Worm (Caenorhabditis elegans) whole organism, L3 larva: ENCODE data around the gene Y37E11AL.2.

ENCODE experiments used
- R02D3.7 ChIP-seq: fragments of 150-350 bp; optimal IDR thresholded peaks from 2 replicates; lab custom pipeline; 2014; ENCODE audit warnings: missing biosample characterization, missing genetic modification characterization
- ZK546.5 ChIP-seq: sonication (generic microtip); optimal IDR thresholded peaks from 2 replicates; lab custom pipeline; 2017; ENCODE audit warnings: missing biosample characterization, missing genetic modification characterization
- aly-2 ChIP-seq: fragments of 150-350 bp; optimal IDR thresholded peaks from 2 replicates; lab custom pipeline; 2014; ENCODE audit warnings: missing biosample characterization, missing genetic modification characterization
- ama-1 ChIP-seq: fragments of 150-350 bp; optimal IDR thresholded peaks from 2 replicates; lab custom pipeline; 2018
- ceh-16 ChIP-seq: sonication (generic microtip); optimal IDR thresholded peaks from 2 replicates; lab custom pipeline; 2017; ENCODE audit warnings: missing biosample characterization, missing genetic modification characterization
- ceh-28 ChIP-seq: fragments of 150-350 bp; optimal IDR thresholded peaks from 2 replicates; lab custom pipeline; 2014; ENCODE audit warnings: missing biosample characterization, missing genetic modification reagents, missing genetic modification characterization
- ceh-82 ChIP-seq: fragments of 150-350 bp; optimal IDR thresholded peaks from 2 replicates; lab custom pipeline; 2014; ENCODE audit warnings: missing biosample characterization, missing genetic modification characterization
- daf-12 ChIP-seq: fragments of 150-350 bp; optimal IDR thresholded peaks from 2 replicates; lab custom pipeline; 2014; ENCODE audit warnings: missing biosample characterization, missing genetic modification reagents, missing genetic modification characterization
- egl-5 ChIP-seq: fragments of 150-350 bp; optimal IDR thresholded peaks from 2 replicates; lab custom pipeline; 2017; ENCODE audit warnings: missing biosample characterization, missing genetic modification reagents, missing genetic modification characterization, inconsistent platforms
- elt-1 ChIP-seq: fragments of 150-350 bp; optimal IDR thresholded peaks from 2 replicates; lab custom pipeline; 2014; ENCODE audit warnings: missing biosample characterization, missing genetic modification characterization
- elt-2 ChIP-seq: sonication (generic microtip); optimal IDR thresholded peaks from 2 replicates; lab custom pipeline; 2016; ENCODE audit warnings: missing genetic modification reagents, mild to moderate bottlenecking, missing genetic modification characterization, missing compliant biosample characterization
- elt-3 ChIP-seq, 3 experiments: fragments of 150-350 bp in 1 of 3; sonication (generic microtip) in 2 of 3; optimal IDR thresholded peaks; 2 replicates in 2 of 3; 4 replicates in 1 of 3; lab custom pipeline; 2014 to 2017; ENCODE audit warnings: missing biosample characterization in 3 of 3, missing genetic modification characterization in 3 of 3
- eor-1 ChIP-seq, 2 experiments: fragments of 150-350 bp; optimal IDR thresholded peaks; 2 replicates each; lab custom pipeline; 2014 to 2018; ENCODE audit warnings: missing biosample characterization in 2 of 2, missing genetic modification characterization in 2 of 2
- fkh-10 ChIP-seq: sonication (generic microtip); optimal IDR thresholded peaks from 2 replicates; lab custom pipeline; 2017; ENCODE audit warnings: missing biosample characterization, missing genetic modification reagents, missing genetic modification characterization
- fkh-2 ChIP-seq: fragments of 150-350 bp; optimal IDR thresholded peaks from 2 replicates; lab custom pipeline; 2014; ENCODE audit warnings: missing biosample characterization, missing genetic modification reagents, missing genetic modification characterization
- hmg-11 ChIP-seq: sonication (generic microtip); optimal IDR thresholded peaks from 2 replicates; lab custom pipeline; 2016; ENCODE audit warnings: missing genetic modification characterization, missing compliant biosample characterization
- jun-1 ChIP-seq: fragments of 150-350 bp; optimal IDR thresholded peaks from 2 replicates; lab custom pipeline; 2014; ENCODE audit warnings: missing biosample characterization, missing genetic modification reagents, missing genetic modification characterization
- lin-39 ChIP-seq: fragments of 150-350 bp; optimal IDR thresholded peaks from 2 replicates; lab custom pipeline; 2018; ENCODE audit warnings: missing biosample characterization, missing genetic modification reagents, missing genetic modification characterization
- lsy-12 ChIP-seq: sonication (generic microtip); optimal IDR thresholded peaks from 2 replicates; lab custom pipeline; 2016; ENCODE audit warnings: mild to moderate bottlenecking, missing genetic modification characterization, missing compliant biosample characterization
- mdl-1 ChIP-seq: fragments of 150-350 bp; optimal IDR thresholded peaks from 2 replicates; lab custom pipeline; 2014; ENCODE audit warnings: missing biosample characterization, missing genetic modification characterization
- mml-1 ChIP-seq: fragments of 150-350 bp; sonication (generic microtip); optimal IDR thresholded peaks from 3 replicates; lab custom pipeline; 2014; ENCODE audit warnings: missing biosample characterization, missing genetic modification characterization
- nfya-1 ChIP-seq: sonication (generic microtip); optimal IDR thresholded peaks from 2 replicates; lab custom pipeline; 2017; ENCODE audit warnings: missing genetic modification characterization, mild to moderate bottlenecking, missing compliant biosample characterization, antibody characterized with exemption, moderate library complexity; ENCODE audit not compliant: insufficient read depth
- nhr-12 ChIP-seq: fragments of 150-350 bp; optimal IDR thresholded peaks from 2 replicates; lab custom pipeline; 2014; ENCODE audit warnings: missing biosample characterization, missing genetic modification characterization
- nhr-237 ChIP-seq: fragments of 150-350 bp; optimal IDR thresholded peaks from 2 replicates; lab custom pipeline; 2014; ENCODE audit warnings: missing biosample characterization, missing genetic modification characterization
- nhr-28 ChIP-seq: fragments of 150-350 bp; optimal IDR thresholded peaks from 2 replicates; lab custom pipeline; 2014; ENCODE audit warnings: missing biosample characterization, missing genetic modification characterization
- nhr-43 ChIP-seq: sonication (generic microtip); optimal IDR thresholded peaks from 2 replicates; lab custom pipeline; 2016; ENCODE audit warnings: mild to moderate bottlenecking, missing genetic modification characterization, missing compliant biosample characterization; ENCODE audit not compliant: poor library complexity, severe bottlenecking
- nhr-67 ChIP-seq: fragments of 150-350 bp; optimal IDR thresholded peaks from 2 replicates; lab custom pipeline; 2014; ENCODE audit warnings: missing biosample characterization, missing genetic modification characterization
- nhr-76 ChIP-seq: fragments of 150-350 bp; sonication (generic microtip); optimal IDR thresholded peaks from 5 replicates; lab custom pipeline; 2014; ENCODE audit warnings: missing biosample characterization, missing genetic modification characterization
- nhr-77 ChIP-seq: fragments of 150-350 bp; optimal IDR thresholded peaks from 2 replicates; lab custom pipeline; 2014; ENCODE audit warnings: missing biosample characterization, missing genetic modification characterization
- pha-4 ChIP-seq: fragments of 150-350 bp; optimal IDR thresholded peaks from 2 replicates; lab custom pipeline; 2014; ENCODE audit warnings: missing biosample characterization, missing genetic modification reagents, missing genetic modification characterization
- pqm-1 ChIP-seq: fragments of 150-350 bp; optimal IDR thresholded peaks from 2 replicates; lab custom pipeline; 2017; ENCODE audit warnings: missing biosample characterization, missing genetic modification characterization, inconsistent platforms
- sea-2 ChIP-seq: fragments of 150-350 bp; sonication (generic microtip); optimal IDR thresholded peaks from 4 replicates; lab custom pipeline; 2014; ENCODE audit warnings: missing biosample characterization, missing genetic modification reagents, missing genetic modification characterization
- skn-1 ChIP-seq: fragments of 150-350 bp; optimal IDR thresholded peaks from 2 replicates; lab custom pipeline; 2014; ENCODE audit warnings: missing biosample characterization, missing genetic modification characterization
- snpc-4 ChIP-seq: fragments of 150-350 bp; optimal IDR thresholded peaks from 2 replicates; lab custom pipeline; 2014; ENCODE audit warnings: missing biosample characterization, missing genetic modification characterization
- tbx-2 ChIP-seq: sonication (generic microtip); optimal IDR thresholded peaks from 2 replicates; lab custom pipeline; 2016; ENCODE audit warnings: mild to moderate bottlenecking, missing genetic modification characterization, missing compliant biosample characterization
- unc-39 ChIP-seq: sonication (generic microtip); optimal IDR thresholded peaks from 4 replicates; lab custom pipeline; 2017; ENCODE audit warnings: missing biosample characterization, missing genetic modification characterization
- zag-1 ChIP-seq: fragments of 150-350 bp; optimal IDR thresholded peaks from 2 replicates; lab custom pipeline; 2014; ENCODE audit warnings: missing biosample characterization, missing genetic modification characterization
- ztf-11 ChIP-seq: fragments of 150-350 bp; optimal IDR thresholded peaks from 2 replicates; lab custom pipeline; 2014; ENCODE audit warnings: missing biosample characterization, missing genetic modification characterization

Gene Y37E11AL.2

DNA sequence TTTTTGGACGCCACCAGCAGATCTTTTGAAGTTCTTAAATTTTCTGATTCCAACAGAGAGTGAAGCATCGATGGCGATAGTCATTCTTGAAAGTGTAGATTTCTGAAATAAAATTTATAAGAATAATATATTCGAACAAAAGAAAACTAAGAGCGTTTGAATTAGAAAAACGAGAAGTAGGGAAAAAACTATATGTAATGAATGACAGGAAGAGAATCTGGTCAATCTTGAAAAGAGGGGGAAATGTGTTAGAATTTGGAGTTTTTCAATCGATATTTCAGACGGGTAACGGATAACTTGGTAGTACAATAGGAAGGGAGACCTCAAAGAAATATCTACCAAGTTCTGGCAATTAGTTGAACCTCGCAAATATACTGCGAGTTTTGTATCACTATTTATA, 2.3 kb downstream of the Y37E11AL.2 start, which contains the start of gene Y37E11AL.9:
TSS of gene Y37E11AL.9 (minus strand) at position 101 of the 400 bp plus-strand sequence.
- TF ChIP-seq zag-1 (tag; lab: Kevin White, UChicago) = no peak
- no peak for TF ChIP-seq nhr-43 (tag; lab: Kevin White, UChicago)
- TF ChIP-seq ama-1 (lab: Kevin White, UChicago) = no peak

DNA sequence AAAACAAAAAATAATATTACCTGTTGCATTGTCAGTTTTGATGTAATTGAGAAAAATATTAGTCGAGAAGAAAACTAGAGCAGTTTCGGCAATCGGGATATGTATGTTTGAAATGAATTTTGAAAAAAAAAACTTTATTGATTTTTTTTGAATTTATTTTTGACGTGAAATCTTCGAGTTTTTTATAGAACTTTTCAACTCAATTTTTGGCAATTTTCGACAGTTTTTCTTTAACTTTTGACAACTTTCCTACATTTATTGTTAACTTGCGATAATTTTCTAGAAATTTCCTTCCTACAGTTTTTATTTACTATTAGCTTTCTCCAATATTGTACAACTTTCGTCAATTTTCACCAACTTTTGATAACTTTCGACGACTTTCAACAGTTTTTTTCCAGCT, 3.6 kb downstream of the Y37E11AL.2 start, which contains the start of gene Y37E11AL.12:
TSS of gene Y37E11AL.12 (minus strand) at position 101 of the 400 bp plus-strand sequence.
- TF ChIP-seq nhr-237 (tag; lab: Kevin White, UChicago) = no peak
- TF ChIP-seq skn-1 = no peak
- TF ChIP-seq snpc-4 = no peak
- TF ChIP-seq mdl-1 (tag; lab: Kevin White, UChicago) = no peak
- no peak for TF ChIP-seq ceh-28
- no peak for TF ChIP-seq pha-4
- TF ChIP-seq, all 47 proteins: peak for 0

DNA sequence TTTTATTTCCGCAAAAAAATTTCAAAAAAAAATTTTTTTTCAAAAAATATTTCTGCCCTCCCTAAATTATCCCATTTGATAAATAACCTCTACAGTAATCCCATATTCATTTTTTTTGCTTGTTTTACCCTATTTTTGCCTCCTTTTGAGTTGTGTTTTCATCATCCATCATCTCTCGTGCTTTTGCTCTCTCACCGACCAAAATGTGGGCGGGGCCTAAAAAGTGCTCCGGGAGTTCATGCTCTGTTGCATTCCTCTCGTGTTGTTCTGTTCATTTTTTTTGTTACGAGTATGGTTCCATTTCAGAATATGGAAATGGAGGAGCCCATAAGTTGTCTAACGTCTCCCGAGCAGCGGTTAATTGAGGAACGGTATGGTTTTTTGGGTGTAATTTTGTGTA, 10.9 kb downstream of the Y37E11AL.2 start, which contains the start of gene Y37E11AL.1:
TSS of gene Y37E11AL.1 (plus strand) at position 301 of the 400 bp plus-strand sequence.
- TF ChIP-seq lin-39 (tag; lab: Kevin White, UChicago) (no peak), nhr-12 (tag; lab: Kevin White, UChicago) (no peak), nhr-77 (no peak), ZK546.5 (no peak), ztf-11 (tag; lab: Kevin White, UChicago) (no peak), lsy-12 (tag; lab: Kevin White, UChicago) (no peak)

DNA sequence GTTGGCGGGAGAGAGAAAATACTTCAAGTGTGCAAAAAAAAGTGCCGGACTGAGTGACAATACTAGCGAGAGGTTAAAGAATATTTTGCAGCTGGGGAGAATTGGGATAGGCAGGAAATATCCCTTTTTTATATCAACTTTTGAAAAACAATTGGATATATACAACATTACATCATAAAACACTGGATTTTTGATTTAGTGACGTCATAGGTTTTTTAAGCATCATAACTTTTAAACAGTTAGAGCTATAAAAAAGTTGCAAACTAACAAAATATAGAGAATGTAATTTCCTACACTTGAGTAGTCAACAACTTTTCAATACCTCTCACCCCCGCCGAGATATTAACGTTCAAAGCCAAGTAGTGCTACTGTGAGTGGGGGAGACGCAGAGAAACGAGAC, 12.4 kb downstream of the Y37E11AL.2 start:
- no peak for TF ChIP-seq ztf-11 (tag; lab: Kevin White, UChicago)
- no peak for TF ChIP-seq nfya-1
- no peak for TF ChIP-seq R02D3.7 (tag; lab: Kevin White, UChicago)
- TF ChIP-seq nhr-77 = no peak
- no peak for TF ChIP-seq mml-1 (tag; lab: Kevin White, UChicago)
- no peak for TF ChIP-seq elt-3 (tag; optimal IDR thresholded peaks at IDR 0.05; lab: Kevin White, UChicago)
- TF ChIP-seq ceh-16 = no peak
- TF ChIP-seq egl-5 (tag; lab: Kevin White, UChicago) = no peak

DNA sequence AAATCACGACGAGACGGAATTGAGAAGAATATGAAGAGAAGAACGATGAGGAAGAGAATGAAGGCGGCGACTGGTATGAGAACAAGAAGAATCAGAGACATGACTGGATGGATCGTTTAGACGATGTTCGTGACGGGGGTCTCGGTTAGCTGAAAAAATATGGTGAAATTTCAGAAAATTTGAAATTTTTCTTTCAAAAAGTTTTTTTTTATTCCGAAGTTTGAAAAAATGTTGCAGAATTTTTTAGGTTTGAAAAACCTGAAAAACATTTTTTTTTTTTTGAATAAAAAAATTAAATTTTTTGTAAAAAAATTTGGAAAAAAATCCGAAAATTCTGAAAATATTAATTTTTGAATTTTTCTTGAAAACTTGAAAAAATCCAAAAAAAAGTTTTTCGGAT, 20.8 kb downstream of the Y37E11AL.2 start, which contains the start of gene Y37E11AM.3:
TSS of gene Y37E11AM.3 (minus strand) at position 101 of the 400 bp plus-strand sequence.
- TF ChIP-seq nhr-28 (tag; lab: Kevin White, UChicago) (no peak), lin-39 (tag; lab: Kevin White, UChicago) (no peak), ztf-11 (tag; lab: Kevin White, UChicago) (no peak), pqm-1 (tag; lab: Kevin White, UChicago) (no peak)

DNA sequence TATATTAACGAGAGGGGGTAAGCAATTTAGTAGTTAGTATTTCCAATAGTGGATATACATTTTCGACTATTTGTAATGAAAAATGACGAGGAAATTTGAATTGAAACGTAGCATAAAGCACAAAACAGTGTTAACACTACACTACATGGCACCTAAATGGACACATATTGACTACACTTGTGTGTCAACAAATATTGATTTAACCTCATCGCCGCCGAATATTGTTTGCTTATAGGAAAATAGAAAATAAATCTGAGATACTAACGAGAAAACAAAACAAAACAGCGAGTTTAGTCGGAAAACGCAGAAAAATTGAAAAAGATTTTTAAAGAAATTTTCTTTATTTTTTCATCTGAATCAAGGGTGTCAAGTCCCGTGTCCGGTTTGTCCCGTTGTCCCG, 22.3 kb downstream of the Y37E11AL.2 start:
- TF ChIP-seq pha-4 (peak; percentile 76), tbx-2 (tag; lab: Kevin White, UChicago) (no peak), aly-2 (tag; lab: Kevin White, UChicago) (no peak), ZK546.5 (no peak), ama-1 (lab: Kevin White, UChicago) (no peak), nhr-67 (tag; lab: Kevin White, UChicago) (no peak)

DNA sequence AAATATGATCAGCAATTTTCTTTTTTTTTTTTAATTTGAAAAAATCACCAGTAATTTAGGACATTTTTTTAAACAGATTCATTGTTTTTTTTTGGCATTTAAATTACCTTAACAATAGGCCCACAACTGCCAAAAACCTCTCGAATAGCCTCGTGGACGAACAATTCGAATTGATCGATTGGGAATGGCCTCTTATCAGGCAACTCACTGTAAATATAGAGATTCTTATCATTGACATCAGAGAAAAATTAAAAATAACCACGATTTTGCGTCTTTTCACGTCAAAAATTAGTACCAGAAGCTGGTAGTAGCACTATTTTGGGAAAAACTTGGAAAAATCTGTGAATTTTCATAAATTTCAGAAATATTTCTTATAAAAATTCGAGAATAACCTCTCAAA, 23.7 kb downstream of the Y37E11AL.2 start:
- TF ChIP-seq sea-2 (GFP tag; lab: Kevin White, UChicago) (no peak), nfya-1 (no peak), ztf-11 (tag; lab: Kevin White, UChicago) (no peak), egl-5 (tag; lab: Kevin White, UChicago) (no peak), pha-4 (peak; percentile 15), mdl-1 (tag; lab: Kevin White, UChicago) (no peak), elt-2 (tag; lab: Kevin White, UChicago) (peak; percentile 47), fkh-2 (tag; lab: Kevin White, UChicago) (no peak), nhr-76 (tag; lab: Kevin White, UChicago) (no peak), R02D3.7 (tag; lab: Kevin White, UChicago) (no peak), snpc-4 (no peak), pqm-1 (tag; lab: Kevin White, UChicago) (peak; percentile 25), nhr-67 (tag; lab: Kevin White, UChicago) (no peak), elt-1 (tag; lab: Kevin White, UChicago) (no peak), daf-12 (no peak), skn-1 (no peak), nhr-12 (tag; lab: Kevin White, UChicago) (no peak), ama-1 (lab: Kevin White, UChicago) (no peak), eor-1 (tag; optimal IDR thresholded peaks at IDR 0.05; lab: Kevin White, UChicago) (no peak), unc-39 (tag; lab: Kevin White, UChicago) (no peak), nhr-28 (tag; lab: Kevin White, UChicago) (no peak), aly-2 (tag; lab: Kevin White, UChicago) (no peak), ceh-82 (no peak), jun-1 (tag; lab: Kevin White, UChicago) (no peak), fkh-10 (GFP tag; lab: Kevin White, UChicago) (no peak), hmg-11 (tag; lab: Kevin White, UChicago) (no peak)
